Worm (Caenorhabditis elegans): Measurements from ENCODE around the gene fbxa-55.

Gene fbxa-55

ce11 chrIII:888983-889549 is 46.8 kb downstream of the fbxa-55 start:
- TF ChIP-seq lsl-1 (GFP tag; optimal IDR thresholded peaks at IDR 0.05) (peak; percentile 64), D2030.7 (GFP tag; IDR thresholded peaks at IDR 0.05) (no peak), efl-1 (GFP tag; optimal IDR thresholded peaks at IDR 0.05) (peak; percentile 10), attf-5 (GFP tag; optimal IDR thresholded peaks at IDR 0.05) (peak; percentile 30)

- TF ChIP-seq lir-1 (GFP tag; conservative IDR thresholded peaks at IDR 0.05) (no peak), hmg-1.2 (GFP tag; IDR thresholded peaks at IDR 0.05) (peak; percentile 88), dox-1 (GFP tag; IDR thresholded peaks at IDR 0.05) (peak; percentile 59; the same call in 1 of the 2 replicates), cebp-1 (GFP tag; IDR thresholded peaks at IDR 0.05) (no peak), cebp-1 (tag; optimal IDR thresholded peaks at IDR 0.05) (peak; percentile 76), attf-5 (GFP tag; optimal IDR thresholded peaks at IDR 0.05) (peak; percentile 83), let-607 (tag; optimal IDR thresholded peaks at IDR 0.05) (no peak), nfyb-1 (GFP tag; IDR thresholded peaks at IDR 0.05) (0 out of 2 replicates have a peak, but pooled peaks have one; percentile 53), mcd-1 (GFP tag; IDR thresholded peaks at IDR 0.05) (peak; percentile 71), egrh-3 (GFP tag; IDR thresholded peaks at IDR 0.05) (no peak), Y53G8AR.9 (GFP tag; conservative IDR thresholded peaks at IDR 0.05) (0 out of 2 replicates have a peak, but pooled peaks have one; percentile 30), madf-3 (GFP tag; IDR thresholded peaks at IDR 0.05) (no peak), lag-1 (GFP tag; IDR thresholded peaks at IDR 0.05) (no peak), T26A5.8 (tag; optimal IDR thresholded peaks at IDR 0.05) (no peak), die-1 (tag; optimal IDR thresholded peaks at IDR 0.05) (no peak), snpc-4 (GFP tag; optimal IDR thresholded peaks at IDR 0.05) (peak; percentile 41), snpc-4 (tag; optimal IDR thresholded peaks at IDR 0.05) (peak in 2 of 4 experiments; percentile 34 to 43), F55B11.4 (tag; optimal IDR thresholded peaks at IDR 0.05; ENCODE audit: borderline replicate concordance, insufficient read depth) (no peak), chd-7 (tag; optimal IDR thresholded peaks at IDR 0.05) (peak; percentile 45), bed-2 (GFP tag; IDR thresholded peaks at IDR 0.05) (no peak), mxl-1 (tag; optimal IDR thresholded peaks at IDR 0.05) (no peak), pbrm-1 (GFP tag; IDR thresholded peaks at IDR 0.05) (peak; percentile 41; the same call in 1 of the 2 replicates), Y56A3A.18 (GFP tag; IDR thresholded peaks at IDR 0.05) (no peak), lin-40 (tag; optimal IDR thresholded peaks at IDR 0.05) (peak; percentile 76), somi-1 (GFP tag; optimal IDR thresholded peaks at IDR 0.05) (no peak), ceh-27 (GFP tag; optimal IDR thresholded peaks at IDR 0.05) (peak; percentile 80), nhr-80 (tag; optimal IDR thresholded peaks at IDR 0.05) (peak; percentile 75), attf-3 (GFP tag; conservative IDR thresholded peaks at IDR 0.05) (0 out of 2 replicates have a peak, but pooled peaks have one; percentile 26), lin-26 (GFP tag; IDR thresholded peaks at IDR 0.05) (peak; percentile 74; the same call in 1 of the 2 replicates), ekl-4 (GFP tag; IDR thresholded peaks at IDR 0.05) (peak; percentile 57; the same call in 1 of the 2 replicates), aptf-3 (GFP tag; IDR thresholded peaks at IDR 0.05) (no peak), K12H6.12 (tag; optimal IDR thresholded peaks at IDR 0.05) (peak; percentile 77), ztf-25 (GFP tag; IDR thresholded peaks at IDR 0.05) (no peak), nhr-90 (tag; optimal IDR thresholded peaks at IDR 0.05) (peak; percentile 9), lin-35 (GFP tag; optimal IDR thresholded peaks at IDR 0.05) (peak in 1 of 3 experiments; percentile 41), bed-1 (GFP tag; IDR thresholded peaks at IDR 0.05) (no peak), ztf-26 (tag; optimal IDR thresholded peaks at IDR 0.05) (peak; percentile 56), B0336.3 (GFP tag; IDR thresholded peaks at IDR 0.05) (peak; percentile 38; the same call in 1 of the 2 replicates), akir-1 (GFP tag; optimal IDR thresholded peaks at IDR 0.05) (no peak), lsl-1 (GFP tag; optimal IDR thresholded peaks at IDR 0.05) (no peak), zfh-2 (GFP tag; conservative IDR thresholded peaks at IDR 0.05) (peak; percentile 93), lin-54 (GFP tag; optimal IDR thresholded peaks at IDR 0.05) (peak; percentile 18)
Measured at ce11 chrIII:887874-888299, 48.0 kb downstream of the fbxa-55 start.
